Worm (Caenorhabditis elegans) whole organism, L2 larva: ENCODE data around the gene K09C8.2.

Source experiments
- C34F6.9 ChIP-seq: fragments of 150-350 bp; optimal IDR thresholded peaks from 2 replicates; lab custom pipeline; 2014; ENCODE audit warnings: missing biosample characterization, missing genetic modification characterization
- F13H6.1 ChIP-seq: sonication (generic microtip); optimal IDR thresholded peaks from 2 replicates; lab custom pipeline; 2016; ENCODE audit warnings: missing genetic modification characterization, missing compliant biosample characterization
- R02D3.7 ChIP-seq: fragments of 150-350 bp; optimal IDR thresholded peaks from 2 replicates; lab custom pipeline; 2014; ENCODE audit warnings: missing biosample characterization, missing genetic modification characterization
- Y55F3AM.14 ChIP-seq: fragments of 200-800 bp; sonication (Bioruptor generic); optimal IDR thresholded peaks from 2 replicates; lab custom pipeline; 2018; ENCODE audit warnings: mild to moderate bottlenecking, missing genetic modification characterization, missing compliant biosample characterization
- alr-1 ChIP-seq: fragments of 150-350 bp; optimal IDR thresholded peaks from 2 replicates; lab custom pipeline; 2014; ENCODE audit warnings: missing biosample characterization, missing genetic modification characterization
- aly-2 ChIP-seq: fragments of 150-350 bp; optimal IDR thresholded peaks from 2 replicates; lab custom pipeline; 2014; ENCODE audit warnings: missing biosample characterization, missing genetic modification characterization
- ama-1 ChIP-seq: fragments of 150-350 bp; optimal IDR thresholded peaks from 2 replicates; lab custom pipeline; 2018; ENCODE audit warnings: inconsistent platforms
- blmp-1 ChIP-seq: sonication (generic microtip); optimal IDR thresholded peaks from 2 replicates; lab custom pipeline; 2017; ENCODE audit warnings: missing genetic modification characterization, mild to moderate bottlenecking, missing compliant biosample characterization, antibody characterized with exemption, moderate library complexity; ENCODE audit not compliant: insufficient read depth
- ceh-16 ChIP-seq: fragments of 150-350 bp; optimal IDR thresholded peaks from 2 replicates; lab custom pipeline; 2014; ENCODE audit warnings: missing biosample characterization, missing genetic modification characterization
- ceh-82 ChIP-seq: fragments of 150-350 bp; optimal IDR thresholded peaks from 2 replicates; lab custom pipeline; 2014; ENCODE audit warnings: missing biosample characterization, missing genetic modification characterization
- crh-2 ChIP-seq: sonication (generic microtip); optimal IDR thresholded peaks from 2 replicates; lab custom pipeline; 2017; ENCODE audit warnings: missing biosample characterization, missing genetic modification characterization
- dmd-4 ChIP-seq: sonication (generic microtip); optimal IDR thresholded peaks from 2 replicates; lab custom pipeline; 2017; ENCODE audit warnings: missing biosample characterization, missing genetic modification characterization
- elt-1 ChIP-seq: fragments of 150-350 bp; optimal IDR thresholded peaks from 2 replicates; lab custom pipeline; 2014; ENCODE audit warnings: missing biosample characterization, missing genetic modification characterization
- elt-3 ChIP-seq: sonication (generic microtip); optimal IDR thresholded peaks from 2 replicates; lab custom pipeline; 2017; ENCODE audit warnings: missing biosample characterization, missing genetic modification characterization
- fos-1 ChIP-seq: fragments of 150-350 bp; optimal IDR thresholded peaks from 2 replicates; lab custom pipeline; 2014; ENCODE audit warnings: missing biosample characterization, missing genetic modification characterization
- lin-13 ChIP-seq: fragments of 150-350 bp; optimal IDR thresholded peaks from 2 replicates; lab custom pipeline; 2014; ENCODE audit warnings: missing biosample characterization, missing genetic modification reagents, missing genetic modification characterization
- lin-39 ChIP-seq: fragments of 150-350 bp; optimal IDR thresholded peaks from 2 replicates; lab custom pipeline; 2014; ENCODE audit warnings: missing biosample characterization, missing genetic modification reagents, missing genetic modification characterization
- lsy-2 ChIP-seq, 2 experiments: fragments of 150-350 bp in 1 of 2; sonication (generic microtip) in 1 of 2; optimal IDR thresholded peaks; 2 replicates each; lab custom pipeline; 2014 to 2017; ENCODE audit warnings: missing biosample characterization in 2 of 2, missing genetic modification characterization in 2 of 2
- mab-5 ChIP-seq: fragments of 150-350 bp; optimal IDR thresholded peaks from 2 replicates; lab custom pipeline; 2014; ENCODE audit warnings: missing biosample characterization, missing genetic modification characterization
- mbf-1 ChIP-seq: sonication (generic microtip); optimal IDR thresholded peaks from 2 replicates; lab custom pipeline; 2017; ENCODE audit warnings: missing biosample characterization, missing genetic modification characterization
- mdl-1 ChIP-seq, 2 experiments: fragments of 150-350 bp in 1 of 2; sonication (generic microtip) in 1 of 2; optimal IDR thresholded peaks; 2 replicates each; lab custom pipeline; 2017; ENCODE audit warnings: missing biosample characterization in 2 of 2, missing genetic modification characterization in 2 of 2
- nhr-10 ChIP-seq: sonication (generic microtip); optimal IDR thresholded peaks from 2 replicates; lab custom pipeline; 2017; ENCODE audit warnings: missing biosample characterization, missing genetic modification characterization
- nhr-11 ChIP-seq: fragments of 150-350 bp; optimal IDR thresholded peaks from 2 replicates; lab custom pipeline; 2014; ENCODE audit warnings: missing biosample characterization, missing genetic modification characterization
- nhr-12 ChIP-seq: fragments of 150-350 bp; optimal IDR thresholded peaks from 2 replicates; lab custom pipeline; 2014; ENCODE audit warnings: missing biosample characterization, missing genetic modification characterization
- nhr-129 ChIP-seq: fragments of 150-350 bp; optimal IDR thresholded peaks from 2 replicates; lab custom pipeline; 2014; ENCODE audit warnings: missing biosample characterization, missing genetic modification characterization
- nhr-21 ChIP-seq: fragments of 150-350 bp; optimal IDR thresholded peaks from 2 replicates; lab custom pipeline; 2014; ENCODE audit warnings: missing biosample characterization, missing genetic modification characterization
- nhr-237 ChIP-seq: fragments of 150-350 bp; optimal IDR thresholded peaks from 2 replicates; lab custom pipeline; 2014; ENCODE audit warnings: missing biosample characterization, missing genetic modification characterization
- nhr-25 ChIP-seq: fragments of 150-350 bp; sonication (generic microtip); optimal IDR thresholded peaks from 3 replicates; lab custom pipeline; 2014; ENCODE audit warnings: missing biosample characterization, missing genetic modification characterization
- nhr-6 ChIP-seq: fragments of 150-350 bp; optimal IDR thresholded peaks from 2 replicates; lab custom pipeline; 2014; ENCODE audit warnings: missing biosample characterization, missing genetic modification characterization
- nhr-77 ChIP-seq: fragments of 150-350 bp; optimal IDR thresholded peaks from 2 replicates; lab custom pipeline; 2014; ENCODE audit warnings: missing biosample characterization, missing genetic modification characterization
- peb-1 ChIP-seq: fragments of 150-350 bp; optimal IDR thresholded peaks from 2 replicates; lab custom pipeline; 2014; ENCODE audit warnings: missing biosample characterization, missing genetic modification characterization
- sem-4 ChIP-seq: fragments of 150-350 bp; optimal IDR thresholded peaks from 2 replicates; lab custom pipeline; 2014; ENCODE audit warnings: missing biosample characterization, missing genetic modification reagents, missing genetic modification characterization
- sma-9 ChIP-seq, 2 experiments: fragments of 150-350 bp in 1 of 2; sonication (generic microtip) in 1 of 2; optimal IDR thresholded peaks; 2 replicates each; lab custom pipeline; 2014 to 2016; ENCODE audit warnings: missing genetic modification characterization in 2 of 2, mild to moderate bottlenecking in 1 of 2, missing biosample characterization in 1 of 2, missing compliant biosample characterization in 1 of 2, missing genetic modification reagents in 1 of 2, moderate library complexity in 1 of 2
- snpc-4 ChIP-seq: fragments of 150-350 bp; optimal IDR thresholded peaks from 2 replicates; lab custom pipeline; 2014; ENCODE audit warnings: missing biosample characterization, missing genetic modification characterization
- unc-39 ChIP-seq: fragments of 150-350 bp; optimal IDR thresholded peaks from 2 replicates; lab custom pipeline; 2014; ENCODE audit warnings: missing biosample characterization, missing genetic modification characterization
- zag-1 ChIP-seq: fragments of 150-350 bp; optimal IDR thresholded peaks from 2 replicates; lab custom pipeline; 2014; ENCODE audit warnings: missing biosample characterization, missing genetic modification characterization
- ztf-11 ChIP-seq: sonication (generic microtip); optimal IDR thresholded peaks from 2 replicates; lab custom pipeline; 2017; ENCODE audit warnings: missing biosample characterization, missing genetic modification characterization

Gene K09C8.2

ce11 chrX:10971118-10971517, 11.9 kb downstream of the K09C8.2 start:
- no peak for TF ChIP-seq zag-1 (tag; lab: Kevin White, UChicago)
- TF ChIP-seq ama-1: no peak
- no peak for TF ChIP-seq peb-1 (tag; lab: Kevin White, UChicago)
- TF ChIP-seq nhr-25 (tag; lab: Kevin White, UChicago): no peak
- no peak for TF ChIP-seq ceh-16 (tag; lab: Kevin White, UChicago)
- no peak for TF ChIP-seq nhr-237 (tag; lab: Kevin White, UChicago)
- TF ChIP-seq nhr-11 (tag; lab: Kevin White, UChicago): no peak
- TF ChIP-seq nhr-21 (tag; lab: Kevin White, UChicago): no peak
- no peak for TF ChIP-seq mdl-1 (tag; optimal IDR thresholded peaks at IDR 0.05; lab: Kevin White, UChicago)
- no peak for TF ChIP-seq sem-4 (tag; lab: Kevin White, UChicago)
- TF ChIP-seq C34F6.9 (tag; lab: Kevin White, UChicago): no peak
- TF ChIP-seq ceh-82 (tag; lab: Kevin White, UChicago): no peak

ce11 chrX:10976447-10977196, 17.4 kb downstream of the K09C8.2 start:
- TF ChIP-seq ztf-11 (tag; lab: Kevin White, UChicago) (no peak), alr-1 (tag; lab: Kevin White, UChicago) (no peak), fos-1 (no peak), nhr-10 (tag; lab: Kevin White, UChicago) (no peak), nhr-25 (tag; lab: Kevin White, UChicago) (no peak), elt-1 (no peak), mdl-1 (tag; optimal IDR thresholded peaks at IDR 0.05; lab: Kevin White, UChicago) (no peak), lin-39 (tag; lab: Kevin White, UChicago) (no peak), elt-3 (tag; lab: Kevin White, UChicago) (no peak), nhr-77 (no peak), nhr-237 (tag; lab: Kevin White, UChicago) (no peak), nhr-12 (tag; lab: Kevin White, UChicago) (no peak), mab-5 (tag; lab: Kevin White, UChicago) (no peak), blmp-1 (tag; lab: Kevin White, UChicago) (no peak), aly-2 (no peak)
- TF ChIP-seq, all 48 proteins: peak for 0

ce11 chrX:10979186-10979585, 19.9 kb downstream of the K09C8.2 start, which contains the start of gene pxn-2:
pxn-2 (minus strand) TSS chrX:10979286.
- TF ChIP-seq R02D3.7 (no peak), dmd-4 (tag; lab: Kevin White, UChicago) (no peak), sma-9 (GFP tag; optimal IDR thresholded peaks at IDR 0.05; lab: Kevin White, UChicago) (no peak), sma-9 (tag; optimal IDR thresholded peaks at IDR 0.05; lab: Kevin White, UChicago) (no peak), snpc-4 (tag; lab: Kevin White, UChicago) (no peak), sem-4 (tag; lab: Kevin White, UChicago) (no peak), blmp-1 (tag; lab: Kevin White, UChicago) (no peak), nhr-237 (tag; lab: Kevin White, UChicago) (no peak), nhr-6 (tag; lab: Kevin White, UChicago) (no peak), lsy-2 (tag; optimal IDR thresholded peaks at IDR 0.05; lab: Kevin White, UChicago) (no peak), crh-2 (tag; lab: Kevin White, UChicago) (no peak), ceh-82 (tag; lab: Kevin White, UChicago) (no peak), C34F6.9 (tag; lab: Kevin White, UChicago) (no peak), zag-1 (tag; lab: Kevin White, UChicago) (no peak)

- TF ChIP-seq lin-39 (tag; lab: Kevin White, UChicago): no peak
- TF ChIP-seq snpc-4 (tag; lab: Kevin White, UChicago): no peak
- no peak for TF ChIP-seq mbf-1 (tag; lab: Kevin White, UChicago)
- TF ChIP-seq lin-13: no peak
- no peak for TF ChIP-seq nhr-12 (tag; lab: Kevin White, UChicago)
- TF ChIP-seq Y55F3AM.14 (GFP tag; lab: Kevin White, UChicago): no peak
- no peak for TF ChIP-seq dmd-4 (tag; lab: Kevin White, UChicago)
- TF ChIP-seq blmp-1 (tag; lab: Kevin White, UChicago): no peak
- TF ChIP-seq ceh-16 (tag; lab: Kevin White, UChicago): no peak
- no peak for TF ChIP-seq nhr-129 (tag; lab: Kevin White, UChicago)
- TF ChIP-seq crh-2 (tag; lab: Kevin White, UChicago): no peak
- no peak for TF ChIP-seq F13H6.1 (tag; lab: Kevin White, UChicago)
- TF ChIP-seq mdl-1 (tag; optimal IDR thresholded peaks at IDR 0.05; lab: Kevin White, UChicago): no peak
- TF ChIP-seq nhr-25 (tag; lab: Kevin White, UChicago): no peak
- TF ChIP-seq unc-39 (tag; lab: Kevin White, UChicago): no peak
- no peak for TF ChIP-seq elt-1
Observed at ce11 chrX:10981374-10981773, 22.1 kb downstream of the K09C8.2 start.
